Worm (Caenorhabditis elegans): ENCODE results near the gene F22F4.5.

The F22F4.5 gene

ce11 chrX:5953174-5953573, 39.5 kb downstream of the F22F4.5 start, which contains the start of the genes R07E4.5 and R07E4.3:
Gene R07E4.5 (minus strand): TSS chrX:5953174.
Gene R07E4.3 (plus strand): TSS chrX:5953458.
- TF ChIP-seq mdl-1 (tag; optimal IDR thresholded peaks at IDR 0.05), result peak in 1 of 2 experiments; percentile 76
- peak; percentile 59 for TF ChIP-seq nhr-77 (tag; optimal IDR thresholded peaks at IDR 0.05)
- TF ChIP-seq dsc-1 (tag; optimal IDR thresholded peaks at IDR 0.05), result peak; percentile 48
- peak; percentile 57 to 74 (median 71) for TF ChIP-seq dpl-1 (GFP tag; optimal IDR thresholded peaks at IDR 0.05)
- TF ChIP-seq ceh-82 (tag; optimal IDR thresholded peaks at IDR 0.05), result peak; percentile 40 to 79 (median 42)
- peak; percentile 65 for TF ChIP-seq nhr-19 (GFP tag; conservative IDR thresholded peaks at IDR 0.05)
- no peak for TF ChIP-seq zip-4 (GFP tag; optimal IDR thresholded peaks at IDR 0.05)
- TF ChIP-seq ztf-4 (tag; optimal IDR thresholded peaks at IDR 0.05), result peak; percentile 0
- peak; percentile 81 for TF ChIP-seq nhr-20 (tag; optimal IDR thresholded peaks at IDR 0.05)
- TF ChIP-seq nhr-90 (tag; optimal IDR thresholded peaks at IDR 0.05; ENCODE audit: poor library complexity), result peak; percentile 75
- no peak for TF ChIP-seq sox-4 (tag; optimal IDR thresholded peaks at IDR 0.05)
- no peak for TF ChIP-seq snpc-4 (tag; optimal IDR thresholded peaks at IDR 0.05)
- TF ChIP-seq nhr-71 (tag; optimal IDR thresholded peaks at IDR 0.05), result peak; percentile 81
- TF ChIP-seq skn-1 (tag; optimal IDR thresholded peaks at IDR 0.05), result peak; percentile 61
- peak; percentile 74 for TF ChIP-seq lin-13 (GFP tag; optimal IDR thresholded peaks at IDR 0.05)
- TF ChIP-seq isw-1 (GFP tag; IDR thresholded peaks at IDR 0.05), result peak; percentile 36
- no peak for TF ChIP-seq efl-3 (GFP tag; optimal IDR thresholded peaks at IDR 0.05)
- peak; percentile 65 for TF ChIP-seq fkh-8 (tag; optimal IDR thresholded peaks at IDR 0.05)
- peak; percentile 70 for TF ChIP-seq mep-1 (tag; optimal IDR thresholded peaks at IDR 0.05)
- TF ChIP-seq lin-35 (GFP tag; optimal IDR thresholded peaks at IDR 0.05), result peak; percentile 80 to 87
- peak; percentile 86 for TF ChIP-seq xbp-1 (tag; optimal IDR thresholded peaks at IDR 0.05)
- TF ChIP-seq irx-1 (tag; optimal IDR thresholded peaks at IDR 0.05), result peak; percentile 20
- TF ChIP-seq nhr-47 (tag; optimal IDR thresholded peaks at IDR 0.05), result peak; percentile 71
- TF ChIP-seq lsy-2 (tag; optimal IDR thresholded peaks at IDR 0.05), result peak; percentile 60 to 87
- TF ChIP-seq nhr-76 (tag; optimal IDR thresholded peaks at IDR 0.05), result no peak
- peak; percentile 61 for TF ChIP-seq blmp-1 (tag; optimal IDR thresholded peaks at IDR 0.05)
- peak in 2 of 6 experiments; percentile 12 to 76 for TF ChIP-seq elt-3 (tag; optimal IDR thresholded peaks at IDR 0.05)
- TF ChIP-seq C16A3.4 (tag; optimal IDR thresholded peaks at IDR 0.05), result peak; percentile 93
- peak; percentile 31 for TF ChIP-seq F16B12.6 (tag; optimal IDR thresholded peaks at IDR 0.05)
- peak; percentile 86 for TF ChIP-seq snu-23 (GFP tag; optimal IDR thresholded peaks at IDR 0.05)
- TF ChIP-seq unc-130 (tag; optimal IDR thresholded peaks at IDR 0.05), result peak; percentile 91
- no peak for TF ChIP-seq nhr-237 (tag; optimal IDR thresholded peaks at IDR 0.05)
- peak; percentile 70 for TF ChIP-seq lin-15B (tag; optimal IDR thresholded peaks at IDR 0.05)
- TF ChIP-seq tbx-2 (tag; optimal IDR thresholded peaks at IDR 0.05), result peak; percentile 64
- peak; percentile 67 to 76 for TF ChIP-seq efl-1 (optimal IDR thresholded peaks at IDR 0.05)
- TF ChIP-seq efl-1 (GFP tag; optimal IDR thresholded peaks at IDR 0.05 in 1 of 2), result peak; percentile 77 to 94
- no peak for TF ChIP-seq nhr-84 (tag; optimal IDR thresholded peaks at IDR 0.05)
- peak; percentile 77 for TF ChIP-seq nhr-85 (tag)
- peak; percentile 45 for TF ChIP-seq unc-86 (tag; optimal IDR thresholded peaks at IDR 0.05)
- TF ChIP-seq hpl-2 (GFP tag; optimal IDR thresholded peaks at IDR 0.05), result no peak
- TF ChIP-seq ceh-90 (tag; optimal IDR thresholded peaks at IDR 0.05), result no peak
- no peak for TF ChIP-seq egl-27 (tag; optimal IDR thresholded peaks at IDR 0.05)
- peak; percentile 36 for TF ChIP-seq jun-1 (tag; optimal IDR thresholded peaks at IDR 0.05)
- peak; percentile 67 for TF ChIP-seq swsn-7 (tag; optimal IDR thresholded peaks at IDR 0.05)
- peak; percentile 77 for TF ChIP-seq lin-14 (GFP tag; optimal IDR thresholded peaks at IDR 0.05)
- TF ChIP-seq ceh-88 (GFP tag; IDR thresholded peaks at IDR 0.05), result 0 out of 2 replicates have a peak, but pooled peaks have one; percentile 31
